Fruit fly (Drosophila melanogaster): ENCODE measurements around the gene alpha-Man-Ib.

Gene alpha-Man-Ib

DNA sequence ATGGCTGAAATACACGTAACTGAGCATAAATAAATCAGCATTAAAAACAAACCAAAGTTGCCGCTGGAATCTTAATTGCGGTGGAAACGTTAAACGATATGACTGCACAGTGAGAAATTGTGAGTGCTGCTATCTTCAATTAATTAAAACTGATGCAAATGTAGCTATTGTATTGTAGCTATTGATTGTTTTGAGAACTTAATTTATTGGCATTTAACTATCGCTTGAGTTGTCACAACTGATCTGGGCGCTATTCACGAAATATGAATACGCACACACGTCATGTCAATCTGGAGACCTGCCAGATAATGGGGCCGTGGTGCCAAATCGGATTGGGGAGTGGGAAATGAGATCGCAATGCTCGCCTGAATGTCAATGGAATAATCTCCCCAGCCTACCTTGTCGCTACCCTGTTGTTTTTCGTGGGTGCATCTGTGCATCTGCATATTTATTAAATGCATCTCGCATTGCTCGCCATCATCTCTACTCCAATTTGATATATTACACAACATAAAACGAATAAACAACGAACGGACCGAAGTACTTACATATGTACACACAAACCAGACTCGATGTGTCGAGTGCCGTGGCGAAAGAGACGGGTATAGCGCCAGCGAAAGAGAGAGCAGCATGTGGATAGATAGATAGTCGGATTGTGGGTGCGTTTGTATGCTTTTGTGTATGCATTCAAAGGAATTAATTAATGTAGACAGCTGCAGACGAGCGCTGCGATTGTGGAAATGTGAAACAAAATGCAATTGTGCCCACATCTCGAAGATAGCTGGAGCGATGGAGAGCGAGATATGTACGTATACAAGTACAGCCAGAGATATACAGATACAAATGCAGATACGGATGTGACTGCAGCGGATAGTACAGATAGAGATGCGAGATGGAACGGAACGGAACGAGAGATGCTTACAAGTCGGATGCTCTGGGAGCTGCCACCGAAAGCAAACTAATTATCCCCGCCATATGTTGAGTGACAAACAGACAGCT is 28.9 kb downstream of the alpha-Man-Ib start (continued):
- TF ChIP-seq CG9609 (GFP tag; optimal IDR thresholded peaks at IDR 0.05) (no peak), CG14050 (GFP tag; IDR thresholded peaks at IDR 0.05) (no peak), dan (GFP tag; IDR thresholded peaks at IDR 0.05) (no peak), CG11504 (tag; optimal IDR thresholded peaks at IDR 0.05) (no peak), Lim3 (GFP tag; IDR thresholded peaks at IDR 0.05) (no peak), CG7372 (GFP tag; IDR thresholded peaks at IDR 0.05) (no peak), CG4707 (GFP tag; optimal IDR thresholded peaks at IDR 0.05) (peak; percentile 54), CG14710 (tag; optimal IDR thresholded peaks at IDR 0.05) (peak; percentile 25), CG15601 (tag; optimal IDR thresholded peaks at IDR 0.05) (peak; percentile 38), CG10274 (GFP tag; optimal IDR thresholded peaks at IDR 0.05) (no peak), nom (GFP tag; optimal IDR thresholded peaks at IDR 0.05) (no peak), CHES-1-like (GFP tag; optimal IDR thresholded peaks at IDR 0.05) (no peak), CG16863 (GFP tag; optimal IDR thresholded peaks at IDR 0.05) (no peak), CG7786 (GFP tag; optimal IDR thresholded peaks at IDR 0.05) (no peak), luna (GFP tag; optimal IDR thresholded peaks at IDR 0.05) (no peak), chif (GFP tag; optimal IDR thresholded peaks at IDR 0.05) (no peak), zfh2 (GFP tag; optimal IDR thresholded peaks at IDR 0.05) (no peak), CG30020 (tag; optimal IDR thresholded peaks at IDR 0.05) (no peak), CG16779 (GFP tag; IDR thresholded peaks at IDR 0.05) (no peak), Meics (GFP tag; optimal IDR thresholded peaks at IDR 0.05) (no peak), CG8281 (tag; optimal IDR thresholded peaks at IDR 0.05) (no peak), CG10366 (GFP tag; IDR thresholded peaks at IDR 0.05) (no peak)

DNA sequence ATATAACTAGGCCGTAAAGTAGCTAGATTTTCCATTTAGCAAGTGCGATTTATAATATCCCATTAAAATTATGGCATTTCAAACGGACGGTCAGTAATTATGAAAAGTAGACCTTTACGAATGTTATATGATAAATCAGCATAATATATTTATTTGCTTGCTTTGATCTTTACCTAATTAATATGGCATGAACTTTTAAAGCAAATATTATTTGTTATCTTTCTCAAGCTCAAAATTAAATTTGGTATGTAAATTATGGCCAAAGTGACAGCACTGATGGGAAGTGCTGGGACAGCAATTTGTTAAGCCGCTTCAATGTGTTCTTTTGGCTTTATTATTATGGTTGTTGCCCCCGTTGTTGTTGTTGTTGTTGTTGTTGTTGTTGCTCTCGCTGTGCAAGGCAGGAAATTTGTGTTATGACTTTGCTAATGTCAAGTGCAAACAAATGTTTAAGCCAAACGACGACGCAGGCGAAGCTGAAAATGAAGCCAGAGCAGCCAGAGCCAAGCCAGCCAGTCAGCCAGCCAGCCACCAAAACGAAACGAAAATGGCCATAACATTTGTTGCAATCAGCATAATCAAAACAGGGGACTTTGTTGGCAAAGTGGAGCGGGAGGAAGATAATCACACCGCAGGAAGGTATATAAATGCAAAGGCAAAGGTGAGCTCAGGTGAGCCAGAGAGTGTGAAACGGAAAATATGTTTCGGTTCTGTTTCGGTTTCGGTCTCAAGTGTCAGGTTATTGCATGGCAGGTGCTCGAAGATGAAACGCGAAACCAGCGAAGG is 29.9 kb downstream of the alpha-Man-Ib start:
- TF ChIP-seq grau (tag; optimal IDR thresholded peaks at IDR 0.05) (peak; percentile 5), Sry-β (GFP tag; optimal IDR thresholded peaks at IDR 0.05) (peak; percentile 79), gem (tag; optimal IDR thresholded peaks at IDR 0.05) (peak; percentile 9), CG12236 (GFP tag; optimal IDR thresholded peaks at IDR 0.05) (no peak), row (GFP tag; IDR thresholded peaks at IDR 0.05) (peak; percentile 35; the same call in 1 of the 3 replicates), sens (GFP tag) (peak; percentile 44), CG15601 (tag; optimal IDR thresholded peaks at IDR 0.05) (peak; percentile 3), usp (GFP tag; optimal IDR thresholded peaks at IDR 0.05) (no peak), CG16813 (GFP tag; IDR thresholded peaks at IDR 0.05; ENCODE audit: partially characterized antibody) (0 out of 3 replicates have a peak, but pooled peaks have one; percentile 28), dmrt99B (tag; optimal IDR thresholded peaks at IDR 0.05) (peak; percentile 22), ken (GFP tag; IDR thresholded peaks at IDR 0.05) (0 out of 3 replicates have a peak, but pooled peaks have one; percentile 21), CG4360 (GFP tag; IDR thresholded peaks at IDR 0.05) (peak; percentile 83), CTCF (GFP tag; optimal IDR thresholded peaks at IDR 0.05) (no peak), CG1647 (GFP tag; optimal IDR thresholded peaks at IDR 0.05) (no peak)

DNA sequence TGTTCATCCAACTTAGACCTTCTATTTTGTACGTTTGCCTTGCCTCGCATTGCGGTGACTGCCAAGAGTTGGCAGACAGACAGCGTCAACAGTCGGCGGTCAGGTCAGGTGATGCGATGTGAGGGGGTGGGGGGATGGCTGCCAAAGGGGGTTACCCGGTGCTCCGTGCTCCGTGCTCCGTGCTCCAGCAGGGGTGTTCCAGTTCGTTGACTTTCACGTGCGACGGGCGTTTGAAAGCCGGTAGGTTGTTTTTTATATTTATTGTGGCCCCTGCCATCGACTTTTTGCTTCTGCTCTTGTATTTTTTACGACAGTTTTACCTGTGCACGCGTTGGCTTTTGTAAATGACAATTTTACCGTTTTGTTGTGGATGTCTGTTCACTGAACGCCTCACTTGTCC is 30.6 kb downstream of the alpha-Man-Ib start:
- TF ChIP-seq Nf-YC (tag; optimal IDR thresholded peaks at IDR 0.05), result no peak
- TF ChIP-seq fru (optimal IDR thresholded peaks at IDR 0.05), result no peak
- peak; percentile 1 for TF ChIP-seq sqz (GFP tag; optimal IDR thresholded peaks at IDR 0.05)
- 0 out of 4 replicates have a peak, but pooled peaks have one; percentile 28 for TF ChIP-seq chinmo (GFP tag; IDR thresholded peaks at IDR 0.05; ENCODE audit: partially characterized antibody)
- no peak for TF ChIP-seq CG17361 (GFP tag; IDR thresholded peaks at IDR 0.05)
- TF ChIP-seq crol (GFP tag; IDR thresholded peaks at IDR 0.05), result peak; percentile 44; the same call in 1 of the 2 replicates
- TF ChIP-seq pros (GFP tag; optimal IDR thresholded peaks at IDR 0.05), result peak; percentile 12
- peak; percentile 72 for TF ChIP-seq cwo (GFP tag; optimal IDR thresholded peaks at IDR 0.05)
- TF ChIP-seq CG2120 (GFP tag; optimal IDR thresholded peaks at IDR 0.05), result no peak
- TF ChIP-seq Med (GFP tag), result peak; percentile 44
- no peak for TF ChIP-seq CG4404 (GFP tag; IDR thresholded peaks at IDR 0.05)
- no peak for TF ChIP-seq pan (optimal IDR thresholded peaks at IDR 0.05)
- no peak for TF ChIP-seq pan (GFP tag; optimal IDR thresholded peaks at IDR 0.05 in 1 of 2, IDR thresholded peaks at IDR 0.05 in 1 of 2)
